Worm (Caenorhabditis elegans): ENCODE measurements around the gene abl-1.

abl-1 gene

ce11 chrX:10617815-10618214 lies 6.2 kb downstream of the abl-1 start:
- TF ChIP-seq nhr-28 (tag; optimal IDR thresholded peaks at IDR 0.05) (no peak), irx-1 (tag; optimal IDR thresholded peaks at IDR 0.05) (no peak), elt-2 (tag; optimal IDR thresholded peaks at IDR 0.05) (peak; percentile 35), C04F5.9 (tag; optimal IDR thresholded peaks at IDR 0.05) (no peak), pqm-1 (tag; optimal IDR thresholded peaks at IDR 0.05) (no peak), lin-13 (GFP tag; optimal IDR thresholded peaks at IDR 0.05) (no peak), nhr-19 (GFP tag; conservative IDR thresholded peaks at IDR 0.05) (no peak), dpl-1 (GFP tag; optimal IDR thresholded peaks at IDR 0.05) (no peak), C16A3.4 (tag; optimal IDR thresholded peaks at IDR 0.05) (no peak), hpl-2 (GFP tag; optimal IDR thresholded peaks at IDR 0.05) (no peak), nhr-85 (tag) (peak; percentile 16), efl-1 (optimal IDR thresholded peaks at IDR 0.05) (no peak), efl-1 (GFP tag; optimal IDR thresholded peaks at IDR 0.05 in 1 of 2) (no peak)

DNA sequence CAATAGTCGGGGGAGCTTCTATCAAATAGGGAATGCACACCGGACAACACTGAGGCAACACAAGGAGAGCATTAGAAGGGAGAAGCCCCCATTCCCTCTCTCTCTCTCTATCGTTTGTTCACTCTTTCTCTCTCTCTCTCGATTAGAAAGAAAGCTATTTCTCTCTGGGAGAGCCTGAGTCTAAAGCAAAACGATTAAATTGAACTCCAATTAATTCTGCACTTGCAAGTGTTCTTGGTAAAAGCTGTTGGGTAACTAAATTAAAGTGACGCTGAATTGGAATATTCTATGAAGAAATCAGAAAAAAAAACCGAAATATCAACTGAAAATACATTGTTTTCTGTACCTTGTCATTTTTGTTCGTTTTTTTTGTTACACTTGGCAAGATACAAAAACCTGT lies 8.0 kb downstream of the abl-1 start:
- no peak for TF ChIP-seq nhr-237 (tag; optimal IDR thresholded peaks at IDR 0.05)
- TF ChIP-seq lin-14 (GFP tag; optimal IDR thresholded peaks at IDR 0.05): peak; percentile 49
- no peak for TF ChIP-seq efl-1 (optimal IDR thresholded peaks at IDR 0.05)
- peak in 1 of 2 experiments; percentile 78 for TF ChIP-seq efl-1 (GFP tag; optimal IDR thresholded peaks at IDR 0.05 in 1 of 2)

DNA sequence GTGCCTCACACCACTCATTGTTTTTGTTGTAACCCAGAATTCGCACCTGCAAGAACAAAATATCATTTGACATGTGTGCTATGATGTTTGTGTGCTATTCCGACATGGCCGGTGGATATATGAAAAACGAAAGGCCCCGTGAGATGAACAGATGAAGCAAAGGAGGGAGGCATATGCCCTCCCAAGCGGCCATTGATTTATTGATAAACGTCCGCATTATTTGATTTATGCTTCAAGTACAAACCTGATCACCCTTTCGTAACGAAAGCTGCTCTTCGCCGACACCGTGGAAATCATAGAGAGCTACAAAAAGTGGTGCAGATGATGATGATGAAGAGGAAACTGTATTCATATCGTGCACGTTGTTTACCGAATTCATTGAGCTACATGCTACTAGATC lies 11.7 kb downstream of the abl-1 start:
- no peak for TF ChIP-seq skn-1 (tag; optimal IDR thresholded peaks at IDR 0.05)
- no peak for TF ChIP-seq nhr-76 (tag; optimal IDR thresholded peaks at IDR 0.05)
- TF ChIP-seq nhr-20 (tag; optimal IDR thresholded peaks at IDR 0.05): no peak
- TF ChIP-seq nhr-47 (tag; optimal IDR thresholded peaks at IDR 0.05): no peak

- TF ChIP-seq elt-3 (tag; optimal IDR thresholded peaks at IDR 0.05): no peak
Observed at ce11 chrX:10609878-10610277, 14.1 kb downstream of the abl-1 start.

DNA sequence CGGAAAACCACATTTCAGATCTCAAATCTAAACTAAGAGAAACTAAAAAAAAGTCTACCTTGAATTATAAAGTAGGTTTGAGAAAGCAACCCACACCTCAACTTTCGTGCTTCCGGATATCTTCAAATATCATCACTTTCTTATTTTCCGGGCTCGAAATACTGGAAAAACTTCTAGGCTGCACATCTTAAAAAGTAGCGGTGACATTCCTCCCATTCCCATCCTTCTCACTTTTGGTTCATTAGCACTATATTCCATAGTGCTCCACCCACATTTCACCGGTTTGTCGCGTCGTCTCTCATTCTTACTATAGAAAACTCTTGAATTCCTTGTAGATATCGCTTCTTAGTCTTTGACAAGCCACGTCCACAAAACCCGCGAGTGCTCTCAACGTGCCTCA lies 19.6 kb downstream of the abl-1 start, which contains the start of gene flp-19:
Gene flp-19, plus strand, starts transcription at position 301 of the 400 bp plus-strand sequence.
- TF ChIP-seq efl-1 (optimal IDR thresholded peaks at IDR 0.05): no peak
- TF ChIP-seq efl-1 (GFP tag; optimal IDR thresholded peaks at IDR 0.05 in 1 of 2): peak in 1 of 2 experiments; percentile 3
- TF ChIP-seq snpc-4 (tag; optimal IDR thresholded peaks at IDR 0.05): no peak
- no peak for TF ChIP-seq nhr-84 (tag; optimal IDR thresholded peaks at IDR 0.05)

- TF ChIP-seq tlp-1 (tag; optimal IDR thresholded peaks at IDR 0.05) (no peak), snpc-4 (tag; optimal IDR thresholded peaks at IDR 0.05) (no peak), nhr-19 (GFP tag; conservative IDR thresholded peaks at IDR 0.05) (no peak), elt-3 (tag; optimal IDR thresholded peaks at IDR 0.05) (peak in 4 of 6 experiments; percentile 18 to 63 (median 40)), efl-3 (GFP tag; optimal IDR thresholded peaks at IDR 0.05) (no peak), nhr-71 (tag; optimal IDR thresholded peaks at IDR 0.05) (peak; percentile 38), vab-15 (tag; optimal IDR thresholded peaks at IDR 0.05) (no peak), nhr-85 (tag) (peak; percentile 90), mep-1 (tag; optimal IDR thresholded peaks at IDR 0.05) (peak; percentile 9), egl-13 (tag; optimal IDR thresholded peaks at IDR 0.05) (no peak), aha-1 (tag; optimal IDR thresholded peaks at IDR 0.05) (no peak), nhr-90 (tag; optimal IDR thresholded peaks at IDR 0.05; ENCODE audit: poor library complexity) (peak; percentile 12), nhr-11 (tag; optimal IDR thresholded peaks at IDR 0.05) (no peak), hlh-17 (GFP tag; optimal IDR thresholded peaks at IDR 0.05; ENCODE audit: borderline replicate concordance) (no peak), nhr-20 (tag; optimal IDR thresholded peaks at IDR 0.05) (peak; percentile 56), lin-15B (tag; optimal IDR thresholded peaks at IDR 0.05) (no peak), mef-2 (tag; optimal IDR thresholded peaks at IDR 0.05) (no peak), pax-3 (tag; optimal IDR thresholded peaks at IDR 0.05) (no peak), pag-3 (tag; optimal IDR thresholded peaks at IDR 0.05; ENCODE audit: borderline replicate concordance, insufficient read depth) (no peak), snu-23 (GFP tag; optimal IDR thresholded peaks at IDR 0.05) (peak; percentile 27), nhr-47 (tag; optimal IDR thresholded peaks at IDR 0.05) (peak; percentile 7), xbp-1 (tag; optimal IDR thresholded peaks at IDR 0.05) (peak; percentile 25), hpl-2 (GFP tag; optimal IDR thresholded peaks at IDR 0.05) (no peak), lin-14 (GFP tag; optimal IDR thresholded peaks at IDR 0.05) (peak; percentile 70), zip-4 (GFP tag; optimal IDR thresholded peaks at IDR 0.05) (no peak), blmp-1 (tag; optimal IDR thresholded peaks at IDR 0.05) (peak; percentile 37), skn-1 (tag; optimal IDR thresholded peaks at IDR 0.05) (peak; percentile 21), hlh-4 (tag; optimal IDR thresholded peaks at IDR 0.05) (no peak), lin-35 (GFP tag; optimal IDR thresholded peaks at IDR 0.05) (no peak)
Observed at ce11 chrX:10599719-10600155, 24.3 kb downstream of the abl-1 start.
